ENCODE assay signal across 4 fruit fly cellular contexts in the genomic region with DNA sequence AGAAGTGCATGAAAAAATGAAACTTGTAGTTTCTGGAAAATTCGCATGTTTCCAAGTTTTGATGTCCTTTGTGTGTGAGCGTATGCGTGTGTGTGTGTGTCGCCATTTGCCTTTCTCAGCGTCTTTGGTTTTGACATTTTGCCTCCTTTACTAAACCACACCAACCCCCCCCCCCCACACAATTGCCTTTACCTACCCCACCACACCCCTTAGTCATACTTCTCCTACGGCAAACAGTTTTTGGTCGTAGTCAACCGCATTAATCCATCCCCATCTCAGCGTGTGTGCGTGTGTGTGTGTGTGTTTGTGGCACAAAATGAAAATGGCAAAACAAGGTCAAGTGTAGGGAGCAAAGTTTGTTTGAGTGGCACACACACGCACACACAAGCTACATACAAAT.
TF ChIP-seq lines count a peak whose summit lies in the region.

No protein-coding gene starts in this region.

- TF ChIP-seq CTCF in whole organism, embryonic (GFP tag; optimal IDR thresholded peaks at IDR 0.05; lab: Kevin White, UChicago), result no peak

TF ChIP-seq in whole organism, adult, 20 proteins besides CTCF, POLR2A, EP300 and RAD21:
- TF ChIP-seq pad (GFP tag; optimal IDR thresholded peaks at IDR 0.05; lab: Kevin White, UChicago) (peak; percentile 28), CG14711 (tag; optimal IDR thresholded peaks at IDR 0.05; lab: Kevin White, UChicago) (no peak)
TF ChIP-seq in whole organism, adult: peak in this region for 1.

TF ChIP-seq in whole organism, embryonic, 481 proteins besides CTCF, POLR2A, EP300 and RAD21:
- TF ChIP-seq CG31224 (GFP tag; IDR thresholded peaks at IDR 0.05; lab: Robert Waterston, UW) (0 out of 2 replicates have a peak, but pooled peaks have one; percentile 5), ash1 (GFP tag; optimal IDR thresholded peaks at IDR 0.05; lab: Kevin White, UChicago) (peak; percentile 44), Fer3 (tag; optimal IDR thresholded peaks at IDR 0.05; lab: Kevin White, UChicago) (no peak), Lim3 (GFP tag; IDR thresholded peaks at IDR 0.05; lab: Robert Waterston, UW) (no peak), crol (GFP tag; IDR thresholded peaks at IDR 0.05; lab: Robert Waterston, UW) (peak; percentile 90), Myb (GFP tag; optimal IDR thresholded peaks at IDR 0.05; lab: Kevin White, UChicago) (no peak), Ptx1 (GFP tag; IDR thresholded peaks at IDR 0.05; lab: Robert Waterston, UW) (0 out of 2 replicates have a peak, but pooled peaks have one; percentile 10), pros (GFP tag; optimal IDR thresholded peaks at IDR 0.05; lab: Kevin White, UChicago) (peak; percentile 37), CG13287 (GFP tag; IDR thresholded peaks at IDR 0.05; lab: Robert Waterston, UW; ENCODE audit: partially characterized antibody) (no peak), cg (GFP tag; optimal IDR thresholded peaks at IDR 0.05; lab: Kevin White, UChicago) (peak; percentile 53), abd-A (tag; optimal IDR thresholded peaks at IDR 0.05; lab: Kevin White, UChicago) (peak; percentile 71), CG4820 (GFP tag; optimal IDR thresholded peaks at IDR 0.05; lab: Kevin White, UChicago) (no peak), Rx (GFP tag; IDR thresholded peaks at IDR 0.05; lab: Robert Waterston, UW) (no peak), knrl (GFP tag; IDR thresholded peaks at IDR 0.05; lab: Robert Waterston, UW; ENCODE audit: partially characterized antibody) (no peak), dmrt99B (tag; optimal IDR thresholded peaks at IDR 0.05; lab: Kevin White, UChicago) (no peak), CG5180 (GFP tag; optimal IDR thresholded peaks at IDR 0.05; lab: Kevin White, UChicago) (peak; percentile 66), chinmo (GFP tag; IDR thresholded peaks at IDR 0.05; lab: Robert Waterston, UW; ENCODE audit: partially characterized antibody) (0 out of 4 replicates have a peak, but pooled peaks have one; percentile 61), croc (GFP tag; conservative IDR thresholded peaks at IDR 0.05; lab: Robert Waterston, UW) (no peak)

TF ChIP-seq in whole organism, pupa, 21 proteins besides CTCF, POLR2A, EP300 and RAD21:
- peak; percentile 1 for TF ChIP-seq EcR (GFP tag; optimal IDR thresholded peaks at IDR 0.05; lab: Kevin White, UChicago)
- no peak for TF ChIP-seq Ets98B (GFP tag; IDR thresholded peaks at IDR 0.05; lab: Robert Waterston, UW)

TF ChIP-seq in whole organism, wandering third instar larva, 38 proteins besides CTCF, POLR2A, EP300 and RAD21:
- no peak for TF ChIP-seq h (GFP tag; optimal IDR thresholded peaks at IDR 0.05; lab: Kevin White, UChicago)
- peak; percentile 18 for TF ChIP-seq Dfd (GFP tag; optimal IDR thresholded peaks at IDR 0.05; lab: Kevin White, UChicago)
TF ChIP-seq in whole organism, wandering third instar larva: peak in this region for 1.
